Worm (Caenorhabditis elegans) whole organism, young adult: ENCODE results near the gene nlp-56.

Experiments
- F37B4.10 ChIP-seq: fragments of 200-800 bp; sonication (Bioruptor generic); IDR thresholded peaks from 2 replicates; pipeline ENCODE4 v1.3.6; 2022; ENCODE audit warnings: missing genetic modification characterization, missing compliant biosample characterization
- F49E8.2 ChIP-seq: sonication (generic microtip); optimal IDR thresholded peaks from 3 replicates; lab custom pipeline; 2017; ENCODE audit warnings: missing genetic modification characterization, mild to moderate bottlenecking, missing compliant biosample characterization, antibody characterized with exemption, moderate library complexity; ENCODE audit not compliant: insufficient read depth
- atf-7 ChIP-seq: sonication (generic microtip); optimal IDR thresholded peaks from 2 replicates; lab custom pipeline; 2017; ENCODE audit warnings: mild to moderate bottlenecking, missing genetic modification characterization, missing compliant biosample characterization
- dpl-1 ChIP-seq: fragments of 150-350 bp; optimal IDR thresholded peaks from 2 replicates; lab custom pipeline; 2014; ENCODE audit warnings: missing biosample characterization, missing genetic modification reagents, missing genetic modification characterization
- ets-4 ChIP-seq: fragments of 200-800 bp; sonication (Bioruptor generic); optimal IDR thresholded peaks from 2 replicates; lab custom pipeline; 2018; ENCODE audit warnings: mild to moderate bottlenecking, missing genetic modification characterization, missing compliant biosample characterization
- lsy-27 ChIP-seq: sonication (generic microtip); optimal IDR thresholded peaks from 2 replicates; lab custom pipeline; 2017; ENCODE audit warnings: missing genetic modification characterization, mild to moderate bottlenecking, missing compliant biosample characterization, antibody characterized with exemption, missing genotype, borderline replicate concordance; ENCODE audit not compliant: insufficient read depth
- madf-10 ChIP-seq: sonication (generic microtip); optimal IDR thresholded peaks from 2 replicates; lab custom pipeline; 2016; ENCODE audit warnings: mild to moderate bottlenecking, missing genetic modification characterization, missing compliant biosample characterization
- nhr-90 ChIP-seq: sonication (generic microtip); optimal IDR thresholded peaks from 2 replicates; lab custom pipeline; 2016; ENCODE audit warnings: missing genotype, mild to moderate bottlenecking, missing genetic modification characterization, missing compliant biosample characterization
- unc-130 ChIP-seq: sonication (generic microtip); optimal IDR thresholded peaks from 2 replicates; lab custom pipeline; 2016; ENCODE audit warnings: missing genetic modification reagents, missing genetic modification characterization, missing compliant biosample characterization
- unc-62 ChIP-seq: fragments of 150-350 bp; optimal IDR thresholded peaks from 2 replicates; lab custom pipeline; 2014; ENCODE audit warnings: missing biosample characterization, missing genetic modification reagents, missing genetic modification characterization

ce11 chrIV:14771325-14771724 is 13.2 kb downstream of the nlp-56 start, which contains the start of gene degl-1:
- TF ChIP-seq F37B4.10 (GFP tag; lab: Robert Waterston, UW) (no peak), atf-7 (tag; lab: Kevin White, UChicago) (no peak), ets-4 (GFP tag; lab: Kevin White, UChicago) (no peak), dpl-1 (no peak), lsy-27 (tag; lab: Kevin White, UChicago) (no peak), unc-130 (GFP tag; lab: Kevin White, UChicago) (no peak), madf-10 (no peak), unc-62 (no peak), nhr-90 (tag; lab: Kevin White, UChicago) (no peak), F49E8.2 (tag; lab: Kevin White, UChicago) (no peak)
